Worm (Caenorhabditis elegans): ENCODE data around the gene ndua-5.

Gene ndua-5

ce11 chrIV:9520629-9521028 is 4.1 kb downstream of the ndua-5 start:
- TF ChIP-seq egl-43 (GFP tag; IDR thresholded peaks at IDR 0.05) (no peak), hlh-11 (tag; optimal IDR thresholded peaks at IDR 0.05) (no peak), ceh-44 (GFP tag; IDR thresholded peaks at IDR 0.05) (no peak), unc-130 (GFP tag; optimal IDR thresholded peaks at IDR 0.05) (no peak), mes-2 (tag; optimal IDR thresholded peaks at IDR 0.05; ENCODE audit: poor library complexity, severe bottlenecking) (no peak), arid-1 (GFP tag; conservative IDR thresholded peaks at IDR 0.05) (no peak), madf-5 (GFP tag; IDR thresholded peaks at IDR 0.05) (no peak), lin-38 (GFP tag; IDR thresholded peaks at IDR 0.05) (no peak), T20F7.1 (GFP tag; optimal IDR thresholded peaks at IDR 0.05) (no peak), ces-1 (GFP tag; optimal IDR thresholded peaks at IDR 0.05) (no peak), rbr-2 (tag; optimal IDR thresholded peaks at IDR 0.05) (no peak), mdl-1 (tag; optimal IDR thresholded peaks at IDR 0.05) (no peak)

DNA sequence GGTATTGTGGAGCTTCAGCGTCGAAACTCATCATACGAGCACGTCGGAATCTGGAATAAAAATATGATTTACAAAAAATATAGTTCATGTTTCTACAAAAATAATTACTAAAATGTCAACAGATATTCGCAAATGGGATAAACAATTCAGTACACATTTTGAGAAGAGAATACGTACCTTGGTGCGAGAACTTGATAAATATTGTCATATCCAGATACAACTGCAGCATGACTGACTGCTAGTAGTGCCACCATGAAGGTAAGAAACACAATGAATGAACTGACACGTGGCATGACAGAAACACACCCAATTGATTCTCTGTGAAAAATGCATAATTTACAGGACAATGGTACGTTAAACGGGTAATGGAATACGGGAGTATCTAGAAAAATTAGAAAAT is 6.1 kb downstream of the ndua-5 start, which contains the start of gene nlp-35:
nlp-35 (minus strand) TSS at position 319 of the 400 bp plus-strand sequence.
- TF ChIP-seq zfp-3 (GFP tag; conservative IDR thresholded peaks at IDR 0.05): 0 out of 2 replicates have a peak, but pooled peaks have one; percentile 63
- TF ChIP-seq nhr-6 (tag; optimal IDR thresholded peaks at IDR 0.05): no peak
- TF ChIP-seq mdt-29 (GFP tag; IDR thresholded peaks at IDR 0.05): 0 out of 2 replicates have a peak, but pooled peaks have one; percentile 52

DNA sequence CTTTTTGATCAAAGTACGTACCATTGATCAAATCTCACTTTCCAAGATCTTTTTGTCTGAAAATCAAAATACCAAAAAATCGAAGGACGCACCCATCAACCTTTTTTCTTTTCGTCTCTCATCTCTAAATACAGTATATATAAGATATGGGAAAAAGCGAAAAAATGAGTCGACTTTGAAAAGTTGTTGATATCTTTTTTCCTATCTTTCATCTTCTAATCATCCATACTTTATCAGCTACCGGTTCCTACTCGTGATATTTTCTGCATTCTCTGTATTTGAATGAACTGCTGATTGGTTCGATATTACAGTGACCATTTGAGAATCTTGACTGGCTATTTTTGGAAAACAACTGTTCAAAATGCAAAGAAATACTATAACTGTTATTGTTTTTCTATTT is 7.9 kb downstream of the ndua-5 start, which contains the start of gene C33A12.19:
C33A12.19 (plus strand) TSS at position 169 of the 400 bp plus-strand sequence.
- TF ChIP-seq F44E2.7 (GFP tag; IDR thresholded peaks at IDR 0.05) (no peak), ceh-32 (tag; optimal IDR thresholded peaks at IDR 0.05; ENCODE audit: poor library complexity) (no peak), dmd-8 (GFP tag; IDR thresholded peaks at IDR 0.05) (no peak), fos-1 (tag; optimal IDR thresholded peaks at IDR 0.05) (no peak), unc-62 (GFP tag; optimal IDR thresholded peaks at IDR 0.05 in 1 of 2) (peak in 1 of 2 experiments; percentile 88), unc-62 (tag; optimal IDR thresholded peaks at IDR 0.05) (no peak), ceh-82 (tag; optimal IDR thresholded peaks at IDR 0.05) (no peak), hlh-30 (tag; optimal IDR thresholded peaks at IDR 0.05; ENCODE audit: insufficient read depth) (peak; percentile 53), zag-1 (tag; optimal IDR thresholded peaks at IDR 0.05) (no peak), mdl-1 (tag; optimal IDR thresholded peaks at IDR 0.05) (peak in 1 of 2 experiments; percentile 74), vab-7 (GFP tag; IDR thresholded peaks at IDR 0.05) (no peak), fkh-10 (GFP tag; optimal IDR thresholded peaks at IDR 0.05) (no peak), unc-39 (tag; optimal IDR thresholded peaks at IDR 0.05) (no peak), duxl-1 (tag; optimal IDR thresholded peaks at IDR 0.05; ENCODE audit: poor library complexity) (no peak), nhr-28 (tag; optimal IDR thresholded peaks at IDR 0.05) (peak; percentile 56), ceh-28 (tag; optimal IDR thresholded peaks at IDR 0.05) (no peak), tra-1 (GFP tag; IDR thresholded peaks at IDR 0.05) (no peak), madf-9 (GFP tag; conservative IDR thresholded peaks at IDR 0.05) (no peak), daf-19 (GFP tag; conservative IDR thresholded peaks at IDR 0.05) (no peak), aly-2 (tag; optimal IDR thresholded peaks at IDR 0.05) (no peak), dve-1 (tag; optimal IDR thresholded peaks at IDR 0.05; ENCODE audit: insufficient read depth) (peak; percentile 34), sdz-12 (GFP tag; optimal IDR thresholded peaks at IDR 0.05) (no peak), zfp-2 (tag; optimal IDR thresholded peaks at IDR 0.05) (no peak), pha-4 (GFP tag; IDR thresholded peaks at IDR 0.05) (no peak), pha-4 (tag; optimal IDR thresholded peaks at IDR 0.05) (no peak), lin-29 (GFP tag; IDR thresholded peaks at IDR 0.05) (no peak), mxl-2 (GFP tag; conservative IDR thresholded peaks at IDR 0.05) (no peak), egl-27 (tag; optimal IDR thresholded peaks at IDR 0.05) (no peak), dmd-6 (GFP tag; IDR thresholded peaks at IDR 0.05) (peak; percentile 36), nhr-6 (tag; optimal IDR thresholded peaks at IDR 0.05) (no peak), egl-43 (GFP tag; IDR thresholded peaks at IDR 0.05) (no peak), daf-16 (GFP tag; optimal IDR thresholded peaks at IDR 0.05) (no peak), daf-16 (tag; optimal IDR thresholded peaks at IDR 0.05) (no peak), cey-2 (tag; optimal IDR thresholded peaks at IDR 0.05; ENCODE audit: borderline replicate concordance, insufficient read depth) (peak; percentile 20), zfp-3 (GFP tag; conservative IDR thresholded peaks at IDR 0.05) (no peak), unc-130 (GFP tag; optimal IDR thresholded peaks at IDR 0.05) (no peak), T20F7.1 (GFP tag; optimal IDR thresholded peaks at IDR 0.05) (no peak), lin-38 (GFP tag; IDR thresholded peaks at IDR 0.05) (no peak), php-3 (GFP tag; IDR thresholded peaks at IDR 0.05) (no peak), madf-5 (GFP tag; IDR thresholded peaks at IDR 0.05) (no peak)

Measured in whole organism, L4 larva.